Worm (Caenorhabditis elegans) whole organism, late embryonic: Measurements from ENCODE around the gene chil-25.

Source experiments
- C08G9.2 ChIP-seq: sonication (generic microtip); optimal IDR thresholded peaks from 2 replicates; lab custom pipeline; 2016; ENCODE audit warnings: mild to moderate bottlenecking, missing genetic modification characterization, moderate library complexity, missing compliant biosample characterization
- K02D7.2 ChIP-seq: sonication (generic microtip); optimal IDR thresholded peaks from 2 replicates; lab custom pipeline; 2017; ENCODE audit warnings: mild to moderate bottlenecking, missing genetic modification characterization, missing compliant biosample characterization
- T23F11.4 ChIP-seq: fragments of 200-800 bp; sonication (Bioruptor generic); optimal IDR thresholded peaks from 2 replicates; lab custom pipeline; 2018; ENCODE audit warnings: mild to moderate bottlenecking, missing genetic modification characterization, missing compliant biosample characterization
- ahr-1 ChIP-seq: sonication (generic microtip); optimal IDR thresholded peaks from 2 replicates; lab custom pipeline; 2016; ENCODE audit warnings: missing genetic modification characterization, missing compliant biosample characterization
- ceh-14 ChIP-seq: sonication (generic microtip); optimal IDR thresholded peaks from 2 replicates; lab custom pipeline; 2016; ENCODE audit warnings: missing genotype, missing genetic modification characterization, missing compliant biosample characterization
- ceh-18 ChIP-seq: sonication (generic microtip); optimal IDR thresholded peaks from 2 replicates; lab custom pipeline; 2016; ENCODE audit warnings: missing genetic modification characterization, missing compliant biosample characterization
- ceh-22 ChIP-seq: sonication (generic microtip); optimal IDR thresholded peaks from 2 replicates; lab custom pipeline; 2017; ENCODE audit warnings: missing biosample characterization, missing genetic modification characterization
- ceh-30 ChIP-seq: fragments of 150-350 bp; optimal IDR thresholded peaks from 2 replicates; lab custom pipeline; 2014; ENCODE audit warnings: missing biosample characterization, missing genetic modification characterization
- ceh-48 ChIP-seq: sonication (generic microtip); optimal IDR thresholded peaks from 2 replicates; lab custom pipeline; 2016; ENCODE audit warnings: missing genetic modification characterization, inconsistent platforms, missing compliant biosample characterization
- ceh-6 ChIP-seq: fragments of 200-800 bp; sonication (Bioruptor generic); optimal IDR thresholded peaks from 2 replicates; lab custom pipeline; 2018; ENCODE audit warnings: mild to moderate bottlenecking, missing genetic modification characterization, missing compliant biosample characterization
- ceh-9 ChIP-seq: sonication (generic microtip); optimal IDR thresholded peaks from 2 replicates; lab custom pipeline; 2016; ENCODE audit warnings: mild to moderate bottlenecking, missing genetic modification characterization, inconsistent platforms, missing compliant biosample characterization
- fkh-10 ChIP-seq: fragments of 150-350 bp; optimal IDR thresholded peaks from 2 replicates; lab custom pipeline; 2014; ENCODE audit warnings: missing biosample characterization, missing genetic modification reagents, missing genetic modification characterization
- fkh-6 ChIP-seq: sonication (generic microtip); optimal IDR thresholded peaks from 2 replicates; lab custom pipeline; 2016; ENCODE audit warnings: missing genetic modification characterization, missing compliant biosample characterization
- gmeb-2 ChIP-seq: sonication (generic microtip); optimal IDR thresholded peaks from 2 replicates; lab custom pipeline; 2016; ENCODE audit warnings: missing genetic modification characterization, inconsistent platforms, missing compliant biosample characterization
- hlh-13 ChIP-seq: fragments of 200-800 bp; sonication (Bioruptor generic); optimal IDR thresholded peaks from 2 replicates; lab custom pipeline; 2018; ENCODE audit warnings: mild to moderate bottlenecking, missing genetic modification characterization, missing compliant biosample characterization
- hlh-15 ChIP-seq: sonication (generic microtip); optimal IDR thresholded peaks from 2 replicates; lab custom pipeline; 2016; ENCODE audit warnings: missing genetic modification characterization, missing compliant biosample characterization
- hlh-30 ChIP-seq: sonication (generic microtip); optimal IDR thresholded peaks from 2 replicates; lab custom pipeline; 2017; ENCODE audit warnings: antibody characterized with exemption, missing genetic modification characterization, missing compliant biosample characterization; ENCODE audit not compliant: insufficient read depth
- hlh-6 ChIP-seq: sonication (generic microtip); optimal IDR thresholded peaks from 2 replicates; lab custom pipeline; 2016; ENCODE audit warnings: missing genotype, missing genetic modification characterization, missing compliant biosample characterization
- hlh-8 ChIP-seq: sonication (generic microtip); optimal IDR thresholded peaks from 2 replicates; lab custom pipeline; 2016; ENCODE audit warnings: missing genotype, missing genetic modification characterization, missing compliant biosample characterization
- lim-6 ChIP-seq: sonication (generic microtip); optimal IDR thresholded peaks from 2 replicates; lab custom pipeline; 2016; ENCODE audit warnings: missing genetic modification characterization, missing compliant biosample characterization
- madf-2 ChIP-seq: sonication (generic microtip); optimal IDR thresholded peaks from 2 replicates; lab custom pipeline; 2017; ENCODE audit warnings: missing genetic modification characterization, missing compliant biosample characterization
- nfya-1 ChIP-seq: sonication (generic microtip); optimal IDR thresholded peaks from 2 replicates; lab custom pipeline; 2017; ENCODE audit warnings: missing genetic modification characterization, mild to moderate bottlenecking, missing compliant biosample characterization, antibody characterized with exemption, moderate library complexity
- nhr-11 ChIP-seq: fragments of 150-350 bp; optimal IDR thresholded peaks from 2 replicates; lab custom pipeline; 2014; ENCODE audit warnings: missing biosample characterization, missing genetic modification characterization
- npax-4 ChIP-seq: sonication (generic microtip); optimal IDR thresholded peaks from 2 replicates; lab custom pipeline; 2016; ENCODE audit warnings: missing genetic modification characterization, missing compliant biosample characterization
- pag-3 ChIP-seq: sonication (generic microtip); optimal IDR thresholded peaks from 2 replicates; lab custom pipeline; 2016; ENCODE audit warnings: missing compliant biosample characterization, missing genetic modification characterization, borderline replicate concordance
- pat-9 ChIP-seq: fragments of 200-800 bp; sonication (Bioruptor generic); optimal IDR thresholded peaks from 2 replicates; lab custom pipeline; 2018; ENCODE audit warnings: mild to moderate bottlenecking, missing genetic modification characterization, moderate library complexity, missing compliant biosample characterization
- pax-1 ChIP-seq: fragments of 150-350 bp; optimal IDR thresholded peaks from 2 replicates; lab custom pipeline; 2014; ENCODE audit warnings: missing biosample characterization, missing genetic modification characterization
- pha-2 ChIP-seq: sonication (generic microtip); optimal IDR thresholded peaks from 2 replicates; lab custom pipeline; 2017; ENCODE audit warnings: mild to moderate bottlenecking, missing genetic modification characterization, missing compliant biosample characterization
- pqm-1 ChIP-seq: sonication (generic microtip); optimal IDR thresholded peaks from 2 replicates; lab custom pipeline; 2016; ENCODE audit warnings: missing genetic modification characterization, missing compliant biosample characterization
- rnt-1 ChIP-seq: sonication (generic microtip); optimal IDR thresholded peaks from 2 replicates; lab custom pipeline; 2016; ENCODE audit warnings: missing genetic modification characterization, missing compliant biosample characterization
- syd-9 ChIP-seq: sonication (generic microtip); optimal IDR thresholded peaks from 2 replicates; lab custom pipeline; 2016; ENCODE audit warnings: mild to moderate bottlenecking, missing genetic modification characterization, moderate library complexity, missing compliant biosample characterization
- tbx-7 ChIP-seq: sonication (generic microtip); optimal IDR thresholded peaks from 2 replicates; lab custom pipeline; 2016; ENCODE audit warnings: missing genotype, missing genetic modification characterization, missing compliant biosample characterization
- unc-3 ChIP-seq, 2 experiments: fragments of 200-800 bp in 1 of 2; sonication (Bioruptor generic) in 1 of 2; sonication (generic microtip) in 1 of 2; conservative IDR thresholded peaks in 1 of 2; optimal IDR thresholded peaks in 1 of 2; 2 replicates each; pipeline versions ENCODE4 v1.3.6 to Lab custom; 2016 to 2022; ENCODE audit warnings: missing compliant biosample characterization in 2 of 2, missing genetic modification characterization in 2 of 2, missing genetic modification reagents in 1 of 2

The chil-25 gene

DNA sequence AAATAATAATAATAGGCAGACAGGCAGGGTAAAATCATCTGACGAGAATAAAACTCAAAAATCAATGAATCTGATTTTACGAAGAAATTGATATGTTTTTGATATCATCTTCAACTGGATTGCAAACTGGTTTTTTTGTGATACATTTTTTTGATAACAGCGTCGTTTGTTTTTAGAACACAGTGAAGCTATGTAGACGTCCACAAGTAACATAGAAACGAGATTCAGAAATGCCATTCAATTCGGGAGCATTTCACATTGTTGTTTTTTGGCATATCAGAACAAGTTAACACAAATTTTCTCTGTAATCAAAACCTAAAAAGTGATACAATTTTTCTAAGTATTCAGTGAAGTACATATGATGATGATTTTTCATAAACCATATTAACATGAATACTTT, 36.0 kb downstream of the chil-25 start, which contains the start of gene chil-13:
TSS of gene chil-13 (minus strand) at position 101 of the 400 bp plus-strand sequence.
- TF ChIP-seq npax-4, result no peak
- no peak for TF ChIP-seq hlh-13

DNA sequence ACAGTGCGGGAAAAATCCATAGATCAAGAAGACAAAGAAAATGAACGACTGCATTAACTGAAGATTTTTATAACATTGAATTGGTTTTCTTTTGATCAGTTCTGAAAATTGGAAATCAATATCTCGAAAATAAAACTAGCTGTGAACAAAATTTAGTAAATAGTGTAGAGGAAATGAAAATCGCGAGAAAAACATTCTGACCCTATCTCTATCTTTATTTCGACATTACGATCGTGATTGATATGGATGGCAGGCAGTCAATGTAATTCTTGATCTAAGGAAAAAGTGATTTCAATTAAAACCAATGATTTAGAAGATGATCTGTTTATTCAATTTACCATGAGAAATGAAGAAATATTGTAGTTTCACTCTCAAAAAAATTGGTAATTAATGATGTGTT, 38.3 kb downstream of the chil-25 start, which contains the start of gene kin-16:
TSS of gene kin-16 (minus strand) at position 101 of the 400 bp plus-strand sequence.
- TF ChIP-seq madf-2 (tag; lab: Kevin White, UChicago), result no peak
- no peak for TF ChIP-seq pag-3 (tag; lab: Kevin White, UChicago)
- no peak for TF ChIP-seq K02D7.2
- TF ChIP-seq fkh-6 (tag; lab: Kevin White, UChicago), result no peak
- TF ChIP-seq hlh-8 (tag; lab: Kevin White, UChicago), result no peak
- TF ChIP-seq nhr-11, result no peak
- TF ChIP-seq ceh-22 (tag; lab: Kevin White, UChicago), result no peak
- no peak for TF ChIP-seq hlh-30 (tag; lab: Kevin White, UChicago)
- TF ChIP-seq pha-2 (tag; lab: Kevin White, UChicago), result no peak
- no peak for TF ChIP-seq ceh-30 (tag; lab: Kevin White, UChicago)
- TF ChIP-seq tbx-7 (tag; lab: Kevin White, UChicago), result no peak
- TF ChIP-seq fkh-10 (GFP tag; lab: Kevin White, UChicago), result no peak
- no peak for TF ChIP-seq ahr-1
- no peak for TF ChIP-seq ceh-14 (tag; lab: Kevin White, UChicago)

DNA sequence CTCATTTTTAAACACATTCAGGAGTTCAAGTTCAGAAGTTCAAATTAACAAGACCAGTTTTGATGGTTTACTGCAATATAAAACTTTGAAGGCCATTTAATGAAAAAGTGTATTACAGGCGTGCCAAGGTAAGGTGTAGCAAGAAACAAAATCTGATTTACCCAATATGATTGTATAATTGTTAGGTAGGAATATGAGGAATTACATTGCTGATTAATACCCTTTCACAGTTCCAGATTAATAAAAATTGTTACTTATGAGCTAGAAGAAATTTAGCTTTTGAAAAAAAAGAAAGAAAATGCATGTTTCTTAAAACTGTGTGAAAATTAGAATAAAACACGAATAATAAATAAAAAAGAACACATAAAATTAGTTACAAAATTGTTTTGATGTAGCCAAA, 40.7 kb downstream of the chil-25 start, which contains the start of gene kin-15:
TSS of gene kin-15 (minus strand) at position 101 of the 400 bp plus-strand sequence.
- TF ChIP-seq madf-2 (tag; lab: Kevin White, UChicago) (no peak), hlh-6 (tag; lab: Kevin White, UChicago) (no peak), pax-1 (no peak)
- TF ChIP-seq, all 69 proteins: peak for 0

DNA sequence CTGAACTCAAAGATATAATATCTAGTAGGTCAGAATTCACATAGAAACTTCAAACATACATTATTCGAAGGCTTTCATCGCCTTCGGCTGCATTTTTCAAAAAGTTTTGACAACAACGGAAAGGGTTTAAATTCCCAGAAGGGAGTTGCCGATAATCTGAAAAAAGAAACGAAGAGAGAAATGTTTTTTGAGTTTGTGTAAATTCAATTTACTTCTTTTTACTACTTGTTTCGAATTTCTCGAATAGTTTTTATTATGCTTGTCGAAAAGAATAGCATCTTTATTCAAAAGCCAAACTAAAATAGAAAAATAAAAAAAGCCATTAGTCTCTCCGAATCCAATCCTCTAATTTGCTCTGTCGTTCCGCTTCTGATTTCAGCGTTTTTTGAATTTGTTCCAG, 43.1 kb downstream of the chil-25 start:
- TF ChIP-seq C08G9.2 (tag; lab: Kevin White, UChicago) (no peak), hlh-13 (no peak), ceh-9 (tag; lab: Kevin White, UChicago) (no peak), T23F11.4 (GFP tag; lab: Kevin White, UChicago) (no peak)
- TF ChIP-seq, all 69 proteins: peak for 0

DNA sequence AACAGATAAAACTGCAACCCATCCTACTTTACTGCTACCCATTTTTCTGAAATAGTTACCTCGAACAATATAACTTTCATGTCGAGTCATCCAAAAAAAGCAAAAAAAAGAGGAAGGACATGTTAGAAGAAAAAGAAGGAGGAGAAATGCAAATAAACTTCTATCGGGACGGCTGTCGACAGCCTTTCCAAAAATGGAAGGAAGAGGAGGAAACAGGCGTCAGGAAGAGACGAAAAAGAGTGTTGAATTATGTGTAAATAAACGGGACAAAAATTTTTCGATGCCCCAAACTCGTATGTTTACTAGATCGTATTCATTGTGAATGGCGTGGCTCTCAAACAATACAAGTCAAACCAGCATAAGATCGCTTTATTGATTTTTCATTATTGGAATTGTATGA, 46.6 kb downstream of the chil-25 start, which contains the start of gene M176.5:
TSS of gene M176.5 (minus strand) at position 101 of the 400 bp plus-strand sequence.
- TF ChIP-seq syd-9 (tag; lab: Kevin White, UChicago) (no peak), unc-3 (GFP tag; conservative IDR thresholded peaks at IDR 0.05; lab: Robert Waterston, UW) (no peak), unc-3 (tag; optimal IDR thresholded peaks at IDR 0.05; lab: Kevin White, UChicago) (no peak), pqm-1 (no peak), gmeb-2 (tag; lab: Kevin White, UChicago) (no peak), madf-2 (tag; lab: Kevin White, UChicago) (no peak), lim-6 (tag; lab: Kevin White, UChicago) (no peak), pat-9 (tag; lab: Kevin White, UChicago) (no peak), npax-4 (no peak), pha-2 (tag; lab: Kevin White, UChicago) (no peak), ceh-14 (tag; lab: Kevin White, UChicago) (no peak), ceh-48 (tag; lab: Kevin White, UChicago) (no peak), rnt-1 (tag; lab: Kevin White, UChicago) (no peak), nfya-1 (tag; lab: Kevin White, UChicago) (no peak), ceh-22 (tag; lab: Kevin White, UChicago) (no peak), ceh-6 (GFP tag; lab: Kevin White, UChicago) (no peak), hlh-15 (tag; lab: Kevin White, UChicago) (no peak), ceh-18 (no peak)
- TF ChIP-seq, all 69 proteins: peak for 0
